Worm (Caenorhabditis elegans) whole organism, mixed stage, embryonic: Measurements from ENCODE around the gene cyk-7.

Source experiments
- M03D4.4 ChIP-seq: sonication (generic microtip); optimal IDR thresholded peaks from 2 replicates; lab custom pipeline; 2017; ENCODE audit warnings: mild to moderate bottlenecking, missing genetic modification characterization, missing compliant biosample characterization
- bed-3 ChIP-seq: fragments of 200-800 bp; sonication (Bioruptor generic); optimal IDR thresholded peaks from 3 replicates; lab custom pipeline; 2018; ENCODE audit warnings: mild to moderate bottlenecking, missing genetic modification characterization, moderate library complexity, missing compliant biosample characterization
- blmp-1 ChIP-seq: fragments of 150-350 bp; optimal IDR thresholded peaks from 2 replicates; lab custom pipeline; 2014; ENCODE audit warnings: missing biosample characterization, missing genetic modification characterization
- ceh-39 ChIP-seq: fragments of 150-350 bp; optimal IDR thresholded peaks from 2 replicates; lab custom pipeline; 2014; ENCODE audit warnings: missing biosample characterization, missing genetic modification characterization
- ceh-83 ChIP-seq: fragments of 200-800 bp; sonication (Bioruptor generic); optimal IDR thresholded peaks from 2 replicates; lab custom pipeline; 2018; ENCODE audit warnings: mild to moderate bottlenecking, missing genetic modification characterization, missing compliant biosample characterization
- ces-1 ChIP-seq: fragments of 150-350 bp; optimal IDR thresholded peaks from 2 replicates; lab custom pipeline; 2014; ENCODE audit warnings: missing biosample characterization, missing genetic modification reagents, missing genetic modification characterization
- cnd-1 ChIP-seq: fragments of 200-800 bp; sonication (Bioruptor generic); optimal IDR thresholded peaks from 2 replicates; lab custom pipeline; 2018; ENCODE audit warnings: mild to moderate bottlenecking, missing genetic modification characterization, missing compliant biosample characterization
- drap-1 ChIP-seq: fragments of 200-800 bp; sonication (Bioruptor generic); optimal IDR thresholded peaks from 3 replicates; lab custom pipeline; 2018; ENCODE audit warnings: mild to moderate bottlenecking, missing genetic modification characterization, missing compliant biosample characterization
- elt-1 ChIP-seq: sonication (generic microtip); optimal IDR thresholded peaks from 2 replicates; lab custom pipeline; 2017; ENCODE audit warnings: missing genetic modification characterization, mild to moderate bottlenecking, missing compliant biosample characterization, antibody characterized with exemption, moderate library complexity, borderline replicate concordance; ENCODE audit not compliant: insufficient read depth
- elt-3 ChIP-seq: fragments of 150-350 bp; optimal IDR thresholded peaks from 2 replicates; lab custom pipeline; 2014; ENCODE audit warnings: missing biosample characterization, missing genetic modification characterization
- ham-2 ChIP-seq: fragments of 200-800 bp; sonication (Bioruptor generic); optimal IDR thresholded peaks from 2 replicates; lab custom pipeline; 2018; ENCODE audit warnings: mild to moderate bottlenecking, missing genetic modification characterization, missing compliant biosample characterization
- hlh-1 ChIP-seq: fragments of 150-350 bp; optimal IDR thresholded peaks from 2 replicates; lab custom pipeline; 2014; ENCODE audit warnings: missing biosample characterization, missing genetic modification reagents, missing genetic modification characterization
- lin-32 ChIP-seq: fragments of 200-800 bp; sonication (Bioruptor generic); optimal IDR thresholded peaks from 2 replicates; lab custom pipeline; 2018; ENCODE audit warnings: mild to moderate bottlenecking, missing genetic modification characterization, missing compliant biosample characterization
- lsy-2 ChIP-seq: fragments of 150-350 bp; optimal IDR thresholded peaks from 2 replicates; lab custom pipeline; 2014; ENCODE audit warnings: missing biosample characterization, missing genetic modification characterization
- mep-1 ChIP-seq: fragments of 150-350 bp; optimal IDR thresholded peaks from 2 replicates; lab custom pipeline; 2017; ENCODE audit warnings: missing biosample characterization, missing genetic modification reagents, missing genetic modification characterization, inconsistent platforms
- mls-2 ChIP-seq: sonication (generic microtip); optimal IDR thresholded peaks from 2 replicates; lab custom pipeline; 2016; ENCODE audit warnings: mild to moderate bottlenecking, missing genetic modification characterization, moderate library complexity, missing compliant biosample characterization
- nhr-12 ChIP-seq: fragments of 150-350 bp; optimal IDR thresholded peaks from 2 replicates; lab custom pipeline; 2014; ENCODE audit warnings: missing biosample characterization, missing genetic modification characterization
- nhr-2 ChIP-seq: fragments of 150-350 bp; optimal IDR thresholded peaks from 2 replicates; lab custom pipeline; 2014; ENCODE audit warnings: missing biosample characterization, missing genetic modification characterization
- nhr-237 ChIP-seq: fragments of 150-350 bp; optimal IDR thresholded peaks from 2 replicates; lab custom pipeline; 2014; ENCODE audit warnings: missing biosample characterization, missing genetic modification characterization
- nhr-28 ChIP-seq: fragments of 150-350 bp; optimal IDR thresholded peaks from 2 replicates; lab custom pipeline; 2014; ENCODE audit warnings: missing biosample characterization, missing genetic modification characterization
- nhr-76 ChIP-seq: sonication (generic microtip); optimal IDR thresholded peaks from 2 replicates; lab custom pipeline; 2017; ENCODE audit warnings: missing biosample characterization, missing genetic modification characterization
- pha-4 ChIP-seq: fragments of 150-350 bp; optimal IDR thresholded peaks from 2 replicates; lab custom pipeline; 2018; ENCODE audit warnings: missing biosample characterization, missing genetic modification reagents, missing genetic modification characterization
- sem-2 ChIP-seq: fragments of 200-800 bp; sonication (Bioruptor generic); optimal IDR thresholded peaks from 2 replicates; lab custom pipeline; 2018; ENCODE audit warnings: mild to moderate bottlenecking, missing genetic modification characterization, missing compliant biosample characterization
- snpc-4 ChIP-seq: fragments of 150-350 bp; optimal IDR thresholded peaks from 2 replicates; lab custom pipeline; 2014; ENCODE audit warnings: missing biosample characterization, missing genetic modification characterization
- sptf-1 ChIP-seq: sonication (generic microtip); optimal IDR thresholded peaks from 2 replicates; lab custom pipeline; 2017; ENCODE audit warnings: mild to moderate bottlenecking, missing genetic modification characterization, moderate library complexity, missing compliant biosample characterization
- tbx-8 ChIP-seq: fragments of 200-800 bp; sonication (Bioruptor generic); optimal IDR thresholded peaks from 2 replicates; lab custom pipeline; 2018; ENCODE audit warnings: mild to moderate bottlenecking, missing genetic modification characterization, moderate library complexity, missing compliant biosample characterization
- unc-120 ChIP-seq: sonication (generic microtip); optimal IDR thresholded peaks from 2 replicates; lab custom pipeline; 2017; ENCODE audit warnings: missing genetic modification characterization, missing compliant biosample characterization; ENCODE audit not compliant: poor library complexity, severe bottlenecking
- unc-39 ChIP-seq: fragments of 150-350 bp; optimal IDR thresholded peaks from 2 replicates; lab custom pipeline; 2014; ENCODE audit warnings: missing biosample characterization, missing genetic modification characterization
- unc-62 ChIP-seq: fragments of 150-350 bp; optimal IDR thresholded peaks from 2 replicates; lab custom pipeline; 2014; ENCODE audit warnings: missing biosample characterization, missing genetic modification reagents, missing genetic modification characterization
- ztf-11 ChIP-seq: fragments of 150-350 bp; optimal IDR thresholded peaks from 2 replicates; lab custom pipeline; 2014; ENCODE audit warnings: missing biosample characterization, missing genetic modification characterization

cyk-7 gene

ce11 chrIII:7835684-7836083 is 40.5 kb upstream of the cyk-7 start:
- TF ChIP-seq unc-39 (no peak), nhr-237 (no peak)

ce11 chrIII:7834848-7835247 is 39.6 kb upstream of the cyk-7 start:
- TF ChIP-seq cnd-1 (tag; lab: Kevin White, UChicago) (no peak), elt-1 (tag; lab: Kevin White, UChicago) (no peak), lin-32 (GFP tag; lab: Kevin White, UChicago) (no peak), nhr-12 (tag; lab: Kevin White, UChicago) (no peak), bed-3 (GFP tag; lab: Kevin White, UChicago) (no peak), lsy-2 (tag; lab: Kevin White, UChicago) (no peak), nhr-28 (tag; lab: Kevin White, UChicago) (no peak), mls-2 (tag; lab: Kevin White, UChicago) (no peak), unc-39 (no peak), blmp-1 (tag; lab: Kevin White, UChicago) (no peak), unc-120 (no peak), ces-1 (GFP tag; lab: Kevin White, UChicago) (no peak)

ce11 chrIII:7832473-7832872 is 37.3 kb upstream of the cyk-7 start:
- no peak for TF ChIP-seq ceh-39 (tag; lab: Kevin White, UChicago)
- no peak for TF ChIP-seq elt-3
- TF ChIP-seq lin-32 (GFP tag; lab: Kevin White, UChicago), result no peak
- no peak for TF ChIP-seq lsy-2 (tag; lab: Kevin White, UChicago)
- no peak for TF ChIP-seq nhr-28 (tag; lab: Kevin White, UChicago)
- TF ChIP-seq ztf-11, result no peak
- TF ChIP-seq pha-4 (tag; lab: Kevin White, UChicago), result no peak
- TF ChIP-seq mls-2 (tag; lab: Kevin White, UChicago), result no peak
- no peak for TF ChIP-seq sem-2
- TF ChIP-seq drap-1 (GFP tag; lab: Kevin White, UChicago), result no peak
- no peak for TF ChIP-seq cnd-1 (tag; lab: Kevin White, UChicago)
- no peak for TF ChIP-seq hlh-1
- no peak for TF ChIP-seq tbx-8 (GFP tag; lab: Kevin White, UChicago)
- no peak for TF ChIP-seq M03D4.4
- TF ChIP-seq unc-39, result no peak
- TF ChIP-seq snpc-4, result no peak
- TF ChIP-seq sptf-1 (tag; lab: Kevin White, UChicago), result no peak

- TF ChIP-seq ceh-83 (GFP tag; lab: Kevin White, UChicago), result no peak
- no peak for TF ChIP-seq nhr-12 (tag; lab: Kevin White, UChicago)
- TF ChIP-seq mls-2 (tag; lab: Kevin White, UChicago), result no peak
- peak; percentile 44 for TF ChIP-seq mep-1 (tag; lab: Kevin White, UChicago)
- peak; percentile 13 for TF ChIP-seq hlh-1
- no peak for TF ChIP-seq nhr-2 (tag; lab: Kevin White, UChicago)
- TF ChIP-seq ces-1 (GFP tag; lab: Kevin White, UChicago), result no peak
- peak; percentile 66 for TF ChIP-seq unc-120
- TF ChIP-seq lsy-2 (tag; lab: Kevin White, UChicago), result peak; percentile 36
- no peak for TF ChIP-seq nhr-76 (tag; lab: Kevin White, UChicago)
- TF ChIP-seq snpc-4, result no peak
- no peak for TF ChIP-seq unc-62
Measured at ce11 chrIII:7828576-7829461, 33.6 kb upstream of the cyk-7 start, which contains the start of the genes egl-45 and kcmf-1. Gene egl-45, minus strand, starts transcription at chrIII:7828626. Gene kcmf-1, plus strand, starts transcription at chrIII:7829411.

- TF ChIP-seq cnd-1 (tag; lab: Kevin White, UChicago) (peak; percentile 26), nhr-2 (tag; lab: Kevin White, UChicago) (no peak)
Measured at ce11 chrIII:7824041-7824440, 28.8 kb upstream of the cyk-7 start.

- TF ChIP-seq snpc-4 (no peak), unc-39 (no peak), nhr-12 (tag; lab: Kevin White, UChicago) (no peak), hlh-1 (no peak), elt-3 (no peak), nhr-237 (no peak), bed-3 (GFP tag; lab: Kevin White, UChicago) (no peak), drap-1 (GFP tag; lab: Kevin White, UChicago) (no peak), ham-2 (GFP tag; lab: Kevin White, UChicago) (no peak)
Measured at ce11 chrIII:7823285-7823684, 28.1 kb upstream of the cyk-7 start.
